Worm (Caenorhabditis elegans): ENCODE results near the gene lgc-52.

The lgc-52 gene

DNA sequence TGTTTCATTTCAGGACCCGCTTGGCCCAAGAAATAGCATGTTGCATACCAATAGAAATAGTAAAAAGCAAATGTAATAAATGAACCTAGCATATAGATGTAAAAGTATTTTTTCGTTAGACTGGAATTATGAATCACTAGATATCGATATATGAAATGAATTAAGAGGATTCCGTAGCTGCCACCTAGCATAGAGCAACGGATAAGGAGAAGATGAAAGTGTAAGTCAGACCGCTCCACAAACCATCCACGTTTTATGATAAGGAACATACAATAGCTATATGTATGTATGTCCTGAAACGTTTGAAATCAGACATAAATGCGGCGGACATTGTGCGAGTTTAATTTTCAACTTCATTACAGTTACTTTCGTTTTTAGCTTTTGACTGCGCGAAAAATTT is 15.2 kb downstream of the lgc-52 start:
- TF ChIP-seq ztf-11 (tag; optimal IDR thresholded peaks at IDR 0.05) (no peak), ama-1 (optimal IDR thresholded peaks at IDR 0.05) (no peak), nhr-129 (tag; optimal IDR thresholded peaks at IDR 0.05) (no peak), mab-5 (tag; optimal IDR thresholded peaks at IDR 0.05) (no peak), nhr-23 (tag; optimal IDR thresholded peaks at IDR 0.05) (no peak), mdl-1 (tag; optimal IDR thresholded peaks at IDR 0.05) (no peak), alr-1 (tag; optimal IDR thresholded peaks at IDR 0.05) (no peak), crh-2 (tag; optimal IDR thresholded peaks at IDR 0.05) (no peak)

DNA sequence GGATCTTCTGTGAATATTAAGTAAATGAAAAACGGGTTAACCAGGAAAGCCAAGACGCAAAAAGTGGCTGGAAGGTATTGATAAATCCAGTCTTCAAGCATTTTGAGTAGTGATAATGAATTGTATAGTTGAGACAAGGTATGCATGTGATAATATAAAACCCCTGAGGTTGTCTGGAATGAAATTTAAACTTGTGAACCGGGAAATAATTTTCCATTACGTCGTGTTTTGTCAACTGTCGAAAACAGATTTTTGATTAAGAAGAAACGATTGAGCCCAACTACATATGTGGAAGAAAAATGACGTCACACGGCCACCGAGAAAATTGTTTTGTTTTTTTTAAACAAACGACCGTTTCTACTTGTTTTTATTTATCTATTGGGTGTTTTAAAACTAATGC is 16.2 kb downstream of the lgc-52 start, which contains the start of gene srj-42:
Gene srj-42, minus strand, starts transcription at position 101 of the 400 bp plus-strand sequence.
- TF ChIP-seq dmd-4 (tag; optimal IDR thresholded peaks at IDR 0.05) (no peak), mdl-1 (tag; optimal IDR thresholded peaks at IDR 0.05) (no peak), lsy-2 (tag; optimal IDR thresholded peaks at IDR 0.05) (no peak), nhr-237 (tag; optimal IDR thresholded peaks at IDR 0.05) (no peak)

DNA sequence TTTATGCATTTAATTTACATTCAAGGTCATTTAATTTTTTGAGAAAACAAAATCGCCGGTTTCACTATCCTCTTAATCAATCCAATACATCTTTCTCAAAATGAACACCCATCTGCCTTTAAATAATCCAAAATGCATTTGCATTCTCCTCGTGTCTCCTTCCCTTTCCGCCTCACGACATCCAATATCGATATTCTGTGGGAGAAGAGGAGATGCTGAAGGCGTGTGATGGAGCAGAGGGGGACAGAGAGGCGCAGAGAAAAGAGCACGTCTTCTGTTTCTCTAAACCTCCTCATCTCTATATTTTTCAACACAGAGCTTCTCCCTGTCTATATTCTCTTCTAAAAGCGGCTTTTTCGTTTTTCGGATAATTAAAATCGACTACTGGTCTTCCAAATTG is 23.6 kb downstream of the lgc-52 start, which contains the start of gene Y73F8A.5:
Gene Y73F8A.5, plus strand, starts transcription at position 321 of the 400 bp plus-strand sequence.
- TF ChIP-seq C34F6.9 (tag; optimal IDR thresholded peaks at IDR 0.05) (peak; percentile 78), mdl-1 (tag; optimal IDR thresholded peaks at IDR 0.05) (peak in 1 of 2 experiments; percentile 10), fos-1 (tag; optimal IDR thresholded peaks at IDR 0.05) (no peak), ama-1 (optimal IDR thresholded peaks at IDR 0.05) (no peak), F13H6.1 (tag; optimal IDR thresholded peaks at IDR 0.05) (peak; percentile 35), blmp-1 (tag; optimal IDR thresholded peaks at IDR 0.05; ENCODE audit: insufficient read depth) (no peak), unc-55 (GFP tag; optimal IDR thresholded peaks at IDR 0.05) (peak; percentile 83)

DNA sequence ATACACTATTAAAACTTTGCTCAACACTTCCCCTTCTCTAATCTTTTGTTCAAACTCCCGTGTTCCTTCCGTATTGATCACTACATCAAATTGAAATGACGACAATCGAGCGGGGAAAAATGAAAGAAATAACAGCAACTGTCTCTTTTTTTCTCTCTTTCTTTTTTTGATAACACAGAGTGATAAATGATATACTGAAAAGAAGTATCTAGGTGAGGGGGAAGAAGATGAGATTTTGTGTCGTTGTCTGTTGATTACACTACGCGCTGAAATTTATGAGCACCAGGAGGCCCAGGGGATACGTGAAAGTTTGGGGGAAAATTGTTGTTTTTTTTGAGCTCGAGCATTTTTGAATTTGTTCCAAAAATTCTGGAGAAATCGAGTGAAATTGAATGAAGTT is 38.1 kb downstream of the lgc-52 start:
- TF ChIP-seq C34F6.9 (tag; optimal IDR thresholded peaks at IDR 0.05) (peak; percentile 23), mab-5 (tag; optimal IDR thresholded peaks at IDR 0.05) (peak; percentile 9), unc-55 (GFP tag; optimal IDR thresholded peaks at IDR 0.05) (no peak)

DNA sequence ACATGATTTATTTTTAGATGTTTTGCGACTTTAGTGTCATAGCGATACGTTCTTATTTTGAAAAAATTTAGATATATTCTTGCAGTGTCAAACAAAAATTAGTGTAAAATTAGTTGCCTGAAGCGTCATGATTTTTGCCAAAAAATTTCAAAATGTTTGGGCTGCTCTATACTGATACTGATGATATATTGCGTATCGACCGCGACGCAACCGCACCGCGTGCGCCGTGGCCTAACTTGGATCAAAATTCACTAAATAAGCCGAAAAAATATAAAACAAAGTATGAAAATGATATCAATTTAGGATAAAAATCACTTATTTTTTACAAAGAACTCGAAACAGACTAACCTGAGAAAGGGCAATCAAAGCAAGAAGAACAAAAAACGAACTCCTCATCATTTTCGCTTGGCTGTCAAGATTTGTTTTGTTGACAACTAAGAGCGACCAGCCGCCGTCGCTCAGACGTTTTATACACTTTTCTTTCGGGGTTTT is 39.5 kb downstream of the lgc-52 start, which contains the start of gene ccg-1:
Gene ccg-1, minus strand, starts transcription at position 442 of the 492 bp plus-strand sequence.
- TF ChIP-seq ama-1 (optimal IDR thresholded peaks at IDR 0.05) = peak; percentile 60
- TF ChIP-seq C34F6.9 (tag; optimal IDR thresholded peaks at IDR 0.05) = peak; percentile 13
- no peak for TF ChIP-seq lin-13 (GFP tag; optimal IDR thresholded peaks at IDR 0.05)

DNA sequence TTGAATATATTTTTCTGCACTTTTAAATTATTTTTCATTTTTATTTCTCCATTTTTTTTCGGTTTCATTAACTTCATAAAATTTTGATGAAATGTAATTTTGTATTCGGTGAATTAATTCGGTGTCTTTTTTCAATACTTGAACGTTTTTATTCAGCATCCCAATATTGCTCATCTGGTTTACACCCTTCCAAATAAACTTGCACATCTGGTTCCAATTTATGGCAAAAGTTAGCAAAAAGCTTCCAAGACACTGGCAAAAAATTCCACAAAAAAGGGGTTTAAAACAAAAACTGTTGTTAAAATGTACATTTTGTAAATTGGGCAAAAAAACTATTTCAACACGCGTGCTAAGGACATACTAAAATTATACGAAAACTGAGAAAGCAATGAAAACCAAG is 44.3 kb downstream of the lgc-52 start:
- TF ChIP-seq ZK546.5 (tag; optimal IDR thresholded peaks at IDR 0.05) (no peak), nhr-237 (tag; optimal IDR thresholded peaks at IDR 0.05) (no peak), ztf-1 (GFP tag; conservative IDR thresholded peaks at IDR 0.05) (no peak), C34F6.9 (tag; optimal IDR thresholded peaks at IDR 0.05) (no peak), sma-9 (GFP tag; optimal IDR thresholded peaks at IDR 0.05) (no peak), sma-9 (tag; optimal IDR thresholded peaks at IDR 0.05) (no peak), crh-2 (tag; optimal IDR thresholded peaks at IDR 0.05) (no peak), nhr-23 (tag; optimal IDR thresholded peaks at IDR 0.05) (no peak)

DNA sequence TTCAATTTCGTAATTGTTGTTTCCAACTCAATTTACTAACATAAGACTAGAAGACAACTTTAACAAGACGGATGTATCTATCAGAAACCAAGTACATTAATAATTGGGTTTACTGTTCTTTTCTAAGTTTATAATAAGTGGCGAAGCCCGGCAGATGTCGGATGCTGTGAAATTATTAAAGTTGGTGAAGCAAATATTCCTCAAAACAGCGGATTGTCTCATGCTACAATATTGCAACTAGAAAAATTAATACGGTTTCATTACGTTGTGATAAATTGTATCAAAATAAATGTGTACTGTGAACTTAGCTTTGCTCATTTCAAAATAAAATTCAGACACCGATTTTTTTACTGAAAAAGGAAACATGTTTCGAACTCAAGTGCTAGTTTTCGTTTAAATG is 47.7 kb downstream of the lgc-52 start:
- TF ChIP-seq nhr-77 (tag; optimal IDR thresholded peaks at IDR 0.05) (no peak), ceh-16 (tag; optimal IDR thresholded peaks at IDR 0.05) (no peak), egl-27 (tag; optimal IDR thresholded peaks at IDR 0.05) (no peak), gmeb-1 (tag; optimal IDR thresholded peaks at IDR 0.05) (no peak), nhr-129 (tag; optimal IDR thresholded peaks at IDR 0.05) (no peak), ceh-82 (tag; optimal IDR thresholded peaks at IDR 0.05) (no peak), R02D3.7 (tag; optimal IDR thresholded peaks at IDR 0.05) (no peak), sma-3 (GFP tag; optimal IDR thresholded peaks at IDR 0.05) (no peak), nhr-10 (tag; optimal IDR thresholded peaks at IDR 0.05) (no peak), dmd-4 (tag; optimal IDR thresholded peaks at IDR 0.05) (no peak), sem-4 (tag; optimal IDR thresholded peaks at IDR 0.05) (no peak), skn-1 (tag; optimal IDR thresholded peaks at IDR 0.05) (no peak), nhr-6 (tag; optimal IDR thresholded peaks at IDR 0.05) (no peak)
